Worm (Caenorhabditis elegans): Measurements from ENCODE around the gene W06F12.2.

W06F12.2 gene

ce11 chrIII:13721066-13721465, 10.4 kb downstream of the W06F12.2 start:
- TF ChIP-seq him-1 (tag; optimal IDR thresholded peaks at IDR 0.05) = no peak
- no peak for TF ChIP-seq dao-5 (tag; optimal IDR thresholded peaks at IDR 0.05)
- TF ChIP-seq W03F9.2 (tag; optimal IDR thresholded peaks at IDR 0.05) = no peak

ce11 chrIII:13720190-13720741, 11.2 kb downstream of the W06F12.2 start:
- TF ChIP-seq W03F9.2 (tag; optimal IDR thresholded peaks at IDR 0.05) = no peak
- TF ChIP-seq dao-5 (tag; optimal IDR thresholded peaks at IDR 0.05) = no peak
- no peak for TF ChIP-seq him-1 (tag; optimal IDR thresholded peaks at IDR 0.05)

ce11 chrIII:13719247-13719758, 12.2 kb downstream of the W06F12.2 start:
- TF ChIP-seq dao-5 (tag; optimal IDR thresholded peaks at IDR 0.05) = no peak
- no peak for TF ChIP-seq him-1 (tag; optimal IDR thresholded peaks at IDR 0.05)
- no peak for TF ChIP-seq W03F9.2 (tag; optimal IDR thresholded peaks at IDR 0.05)

ce11 chrIII:13718403-13718969, 13.0 kb downstream of the W06F12.2 start:
- TF ChIP-seq W03F9.2 (tag; optimal IDR thresholded peaks at IDR 0.05) = no peak
- TF ChIP-seq dao-5 (tag; optimal IDR thresholded peaks at IDR 0.05) = no peak
- TF ChIP-seq him-1 (tag; optimal IDR thresholded peaks at IDR 0.05) = no peak

- TF ChIP-seq W03F9.2 (tag; optimal IDR thresholded peaks at IDR 0.05) (no peak), dao-5 (tag; optimal IDR thresholded peaks at IDR 0.05) (no peak), him-1 (tag; optimal IDR thresholded peaks at IDR 0.05) (no peak)
These were observed 14.0 kb downstream of the W06F12.2 start for ce11 chrIII:13717505-13717904.

ce11 chrIII:13716831-13717230, 14.7 kb downstream of the W06F12.2 start:
- TF ChIP-seq W03F9.2 (tag; optimal IDR thresholded peaks at IDR 0.05) (no peak), him-1 (tag; optimal IDR thresholded peaks at IDR 0.05) (no peak), dao-5 (tag; optimal IDR thresholded peaks at IDR 0.05) (no peak)

ce11 chrIII:13716266-13716665, 15.2 kb downstream of the W06F12.2 start:
- TF ChIP-seq dao-5 (tag; optimal IDR thresholded peaks at IDR 0.05) (no peak), him-1 (tag; optimal IDR thresholded peaks at IDR 0.05) (no peak), W03F9.2 (tag; optimal IDR thresholded peaks at IDR 0.05) (no peak)

- no peak for TF ChIP-seq him-1 (tag; optimal IDR thresholded peaks at IDR 0.05)
- TF ChIP-seq dao-5 (tag; optimal IDR thresholded peaks at IDR 0.05) = no peak
- no peak for TF ChIP-seq W03F9.2 (tag; optimal IDR thresholded peaks at IDR 0.05)
These were observed 16.5 kb downstream of the W06F12.2 start for ce11 chrIII:13714950-13715349.

- TF ChIP-seq him-1 (tag; optimal IDR thresholded peaks at IDR 0.05) (no peak), W03F9.2 (tag; optimal IDR thresholded peaks at IDR 0.05) (no peak), dao-5 (tag; optimal IDR thresholded peaks at IDR 0.05) (no peak)
These were observed 17.7 kb downstream of the W06F12.2 start for ce11 chrIII:13713807-13714206.

- TF ChIP-seq him-1 (tag; optimal IDR thresholded peaks at IDR 0.05) (no peak), dao-5 (tag; optimal IDR thresholded peaks at IDR 0.05) (no peak), W03F9.2 (tag; optimal IDR thresholded peaks at IDR 0.05) (no peak)
These were observed 18.6 kb downstream of the W06F12.2 start for ce11 chrIII:13712854-13713293.

ce11 chrIII:13710666-13711065, 20.8 kb downstream of the W06F12.2 start:
- TF ChIP-seq W03F9.2 (tag; optimal IDR thresholded peaks at IDR 0.05) (no peak), dao-5 (tag; optimal IDR thresholded peaks at IDR 0.05) (no peak), him-1 (tag; optimal IDR thresholded peaks at IDR 0.05) (no peak)

- TF ChIP-seq W03F9.2 (tag; optimal IDR thresholded peaks at IDR 0.05) = no peak
- TF ChIP-seq him-1 (tag; optimal IDR thresholded peaks at IDR 0.05) = no peak
- TF ChIP-seq dao-5 (tag; optimal IDR thresholded peaks at IDR 0.05) = no peak
These were observed 22.4 kb downstream of the W06F12.2 start for ce11 chrIII:13709122-13709521.

- no peak for TF ChIP-seq him-1 (tag; optimal IDR thresholded peaks at IDR 0.05)
These were observed 23.1 kb downstream of the W06F12.2 start for ce11 chrIII:13708415-13708814.

- TF ChIP-seq W03F9.2 (tag; optimal IDR thresholded peaks at IDR 0.05) (no peak), dao-5 (tag; optimal IDR thresholded peaks at IDR 0.05) (no peak), him-1 (tag; optimal IDR thresholded peaks at IDR 0.05) (no peak)
These were observed 29.8 kb downstream of the W06F12.2 start, which contains the start of gene lit-1 for ce11 chrIII:13701691-13702090. TSS of gene lit-1 (plus strand) at chrIII:13701991.

- TF ChIP-seq him-1 (tag; optimal IDR thresholded peaks at IDR 0.05) (peak; percentile 64), W03F9.2 (tag; optimal IDR thresholded peaks at IDR 0.05) (no peak), dao-5 (tag; optimal IDR thresholded peaks at IDR 0.05) (no peak)
These were observed 33.7 kb downstream of the W06F12.2 start for ce11 chrIII:13697822-13698221.
